Worm (Caenorhabditis elegans) whole organism, early embryonic: ENCODE results near the gene fbxb-34.
"Not testable (repeated sequence)": the region's sequence is repeated elsewhere in the genome, so short reads cannot be mapped to it uniquely, and the experiment has no call there.

Experiments used
- B0310.2 ChIP-seq: sonication (generic microtip); optimal IDR thresholded peaks from 2 replicates; lab custom pipeline; 2016; ENCODE audit warnings: mild to moderate bottlenecking, missing genetic modification characterization, missing compliant biosample characterization
- F13C5.2 ChIP-seq: sonication (generic microtip); optimal IDR thresholded peaks from 2 replicates; lab custom pipeline; 2017; ENCODE audit warnings: mild to moderate bottlenecking, missing genetic modification characterization, inconsistent platforms, missing compliant biosample characterization
- aly-1 ChIP-seq: sonication (generic microtip); optimal IDR thresholded peaks from 2 replicates; lab custom pipeline; 2016; ENCODE audit warnings: missing genetic modification characterization, missing compliant biosample characterization
- ama-1 ChIP-seq: fragments of 150-350 bp; optimal IDR thresholded peaks from 2 replicates; lab custom pipeline; 2014
- ceh-13 ChIP-seq: fragments of 200-800 bp; sonication (Bioruptor generic); optimal IDR thresholded peaks from 2 replicates; lab custom pipeline; 2018; ENCODE audit warnings: mild to moderate bottlenecking, missing genetic modification characterization, missing compliant biosample characterization
- ceh-36 ChIP-seq: sonication (generic microtip); optimal IDR thresholded peaks from 2 replicates; lab custom pipeline; 2016; ENCODE audit warnings: missing genetic modification characterization, inconsistent platforms, missing compliant biosample characterization
- ets-7 ChIP-seq: sonication (generic microtip); optimal IDR thresholded peaks from 2 replicates; lab custom pipeline; 2016; ENCODE audit warnings: missing genotype, missing genetic modification characterization, missing compliant biosample characterization
- flt-1 ChIP-seq: fragments of 200-800 bp; sonication (Bioruptor generic); IDR thresholded peaks from 2 replicates; pipeline ENCODE4 v1.3.6; 2022; ENCODE audit warnings: missing genetic modification characterization, missing compliant biosample characterization
- hmbx-1 ChIP-seq: sonication (generic microtip); optimal IDR thresholded peaks from 2 replicates; lab custom pipeline; 2016; ENCODE audit warnings: mild to moderate bottlenecking, missing genetic modification characterization, missing compliant biosample characterization
- hmg-4 ChIP-seq: fragments of 200-800 bp; sonication (Bioruptor generic); optimal IDR thresholded peaks from 2 replicates; lab custom pipeline; 2018; ENCODE audit warnings: mild to moderate bottlenecking, missing genetic modification characterization, missing compliant biosample characterization
- hnd-1 ChIP-seq: sonication (generic microtip); optimal IDR thresholded peaks from 2 replicates; lab custom pipeline; 2016; ENCODE audit warnings: missing genetic modification characterization, missing compliant biosample characterization
- pes-1 ChIP-seq: fragments of 200-800 bp; sonication (Bioruptor generic); IDR thresholded peaks from 2 replicates; pipeline ENCODE4 v1.3.6; 2022; ENCODE audit warnings: missing genetic modification reagents, missing genetic modification characterization, missing compliant biosample characterization
- scrt-1 ChIP-seq: fragments of 200-800 bp; sonication (Bioruptor generic); IDR thresholded peaks from 2 replicates; pipeline ENCODE4 v1.3.6; 2022; ENCODE audit warnings: missing genetic modification characterization, missing compliant biosample characterization
- sea-1 ChIP-seq: fragments of 200-800 bp; sonication (Bioruptor generic); conservative IDR thresholded peaks from 2 replicates; pipeline ENCODE4 v1.3.6; 2022; ENCODE audit warnings: missing genetic modification characterization, missing compliant biosample characterization
- tbx-11 ChIP-seq: fragments of 200-800 bp; sonication (Bioruptor generic); IDR thresholded peaks from 2 replicates; pipeline ENCODE4 v1.3.6; 2022; ENCODE audit warnings: missing genetic modification characterization, missing compliant biosample characterization
- tbx-37 ChIP-seq: fragments of 200-800 bp; sonication (Bioruptor generic); conservative IDR thresholded peaks from 2 replicates; pipeline ENCODE4 v1.3.6; 2022; ENCODE audit warnings: missing genetic modification reagents, missing genetic modification characterization, missing compliant biosample characterization
- tra-4 ChIP-seq: sonication (generic microtip); optimal IDR thresholded peaks from 2 replicates; lab custom pipeline; 2017; ENCODE audit warnings: missing genetic modification characterization, missing compliant biosample characterization

The fbxb-34 gene

DNA sequence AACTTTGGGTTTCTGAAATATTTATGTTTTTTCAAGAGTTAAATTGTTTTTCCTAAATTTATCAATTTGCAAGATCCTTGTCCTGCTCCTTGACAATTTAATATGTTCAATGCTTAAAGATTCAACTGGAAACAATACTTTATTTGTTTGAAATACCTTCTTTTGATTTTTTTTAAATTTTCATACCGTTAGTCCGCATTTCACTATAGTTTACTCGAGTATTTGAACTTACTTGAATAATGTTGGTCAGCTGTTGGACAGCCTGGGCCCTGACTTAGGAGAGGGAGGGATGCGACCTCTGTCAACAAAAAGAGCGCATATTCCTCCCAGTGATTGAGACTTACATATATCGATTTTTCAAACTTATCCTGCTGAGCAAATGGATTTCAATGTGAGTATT lies 18.4 kb downstream of the fbxb-34 start, which contains the start of gene W04H10.5:
Gene W04H10.5 (plus strand): TSS at position 301 of the 400 bp plus-strand sequence.
- TF ChIP-seq sea-1 (GFP tag; lab: Robert Waterston, UW), result no peak
- no peak for TF ChIP-seq scrt-1 (GFP tag; lab: Robert Waterston, UW)
- TF ChIP-seq tra-4, result no peak
- no peak for TF ChIP-seq F13C5.2 (tag; lab: Kevin White, UChicago)
- no peak for TF ChIP-seq hmg-4 (GFP tag; lab: Kevin White, UChicago)
- TF ChIP-seq flt-1 (GFP tag; lab: Robert Waterston, UW), result no peak

ce11 chrII:608341-608740 lies 20.7 kb downstream of the fbxb-34 start, which contains the start of gene W04H10.6:
Gene W04H10.6 (minus strand): TSS chrII:608441.
- peak; percentile 1 for TF ChIP-seq hmg-4 (GFP tag; lab: Kevin White, UChicago)
- no peak for TF ChIP-seq aly-1 (tag; lab: Kevin White, UChicago)

- TF ChIP-seq scrt-1 (GFP tag; lab: Robert Waterston, UW), result no peak
- TF ChIP-seq tbx-11, result no peak
- TF ChIP-seq hmg-4 (GFP tag; lab: Kevin White, UChicago), result no peak
- TF ChIP-seq sea-1 (GFP tag; lab: Robert Waterston, UW), result no peak
Observed at ce11 chrII:608757-609156, 21.1 kb downstream of the fbxb-34 start, which contains the start of gene W04H10.1. Gene W04H10.1 (plus strand): TSS chrII:609057.

- TF ChIP-seq F13C5.2 (tag; lab: Kevin White, UChicago); B0310.2 (tag; lab: Kevin White, UChicago); hmg-4 (GFP tag; lab: Kevin White, UChicago): not testable (repeated sequence)
Observed at ce11 chrII:612361-612760, 24.7 kb downstream of the fbxb-34 start, which contains the start of gene clec-118. Gene clec-118 (minus strand): TSS chrII:612461.

ce11 chrII:614701-615100 lies 27.1 kb downstream of the fbxb-34 start:
- TF ChIP-seq flt-1 (GFP tag; lab: Robert Waterston, UW), result no peak
- no peak for TF ChIP-seq tra-4
- TF ChIP-seq B0310.2 (tag; lab: Kevin White, UChicago), result no peak
- no peak for TF ChIP-seq hnd-1 (tag; lab: Kevin White, UChicago)
- TF ChIP-seq ceh-13 (GFP tag; lab: Kevin White, UChicago), result no peak
- no peak for TF ChIP-seq tbx-37 (GFP tag; lab: Robert Waterston, UW)
- no peak for TF ChIP-seq tbx-11
- no peak for TF ChIP-seq ceh-36 (tag; lab: Kevin White, UChicago)
- TF ChIP-seq scrt-1 (GFP tag; lab: Robert Waterston, UW), result no peak

DNA sequence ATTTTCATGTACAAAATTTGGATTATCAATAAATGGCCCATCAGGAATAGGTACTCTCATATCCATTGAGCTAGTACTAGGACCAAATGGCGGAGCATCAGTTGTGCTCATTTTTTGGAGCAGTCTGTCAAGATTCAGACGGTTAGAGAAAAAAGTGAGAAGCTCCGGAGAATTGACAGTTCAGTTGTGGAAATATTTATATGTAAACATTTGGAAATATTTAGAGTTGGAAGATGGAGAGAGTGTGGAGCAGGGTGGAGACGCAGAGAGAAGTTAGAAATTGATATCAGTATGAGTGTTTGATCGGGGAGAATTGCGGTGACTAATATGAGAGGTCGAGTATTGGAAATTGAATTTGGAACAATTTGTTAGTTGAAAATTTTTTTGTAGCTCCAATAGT lies 33.5 kb downstream of the fbxb-34 start:
- TF ChIP-seq flt-1 (GFP tag; lab: Robert Waterston, UW) (no peak), hmg-4 (GFP tag; lab: Kevin White, UChicago) (no peak), tbx-11 (no peak), ceh-36 (tag; lab: Kevin White, UChicago) (no peak), hnd-1 (tag; lab: Kevin White, UChicago) (no peak), sea-1 (GFP tag; lab: Robert Waterston, UW) (no peak), tra-4 (no peak), ets-7 (tag; lab: Kevin White, UChicago) (no peak), F13C5.2 (tag; lab: Kevin White, UChicago) (no peak), hmbx-1 (tag; lab: Kevin White, UChicago) (no peak), aly-1 (tag; lab: Kevin White, UChicago) (no peak), ama-1 (lab: Kevin White, UChicago) (no peak), pes-1 (GFP tag; lab: Robert Waterston, UW) (no peak), ceh-13 (GFP tag; lab: Kevin White, UChicago) (no peak), tbx-37 (GFP tag; lab: Robert Waterston, UW) (no peak), scrt-1 (GFP tag; lab: Robert Waterston, UW) (no peak), B0310.2 (tag; lab: Kevin White, UChicago) (no peak)

DNA sequence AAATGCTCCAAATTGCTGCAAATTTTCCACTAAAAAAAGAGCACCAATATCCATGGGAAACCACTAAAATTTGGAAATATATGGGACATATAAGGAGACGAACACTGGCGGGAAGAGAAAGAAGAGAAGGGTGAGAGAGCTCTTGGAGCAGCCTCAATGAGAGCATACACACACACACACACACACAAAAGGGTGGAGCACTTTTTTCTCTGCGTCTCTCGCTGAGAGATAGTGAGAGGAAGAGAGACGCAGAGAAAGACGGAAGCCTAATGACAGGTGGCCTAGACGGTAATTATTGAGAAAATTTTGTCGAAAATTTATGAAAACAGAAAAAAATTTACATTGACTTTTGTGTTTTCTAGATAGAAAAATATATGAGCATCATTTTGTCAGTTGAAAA lies 34.8 kb downstream of the fbxb-34 start:
- no peak for TF ChIP-seq F13C5.2 (tag; lab: Kevin White, UChicago)
- no peak for TF ChIP-seq scrt-1 (GFP tag; lab: Robert Waterston, UW)
- TF ChIP-seq pes-1 (GFP tag; lab: Robert Waterston, UW), result no peak
- no peak for TF ChIP-seq ceh-36 (tag; lab: Kevin White, UChicago)
- TF ChIP-seq tbx-37 (GFP tag; lab: Robert Waterston, UW), result no peak
- TF ChIP-seq ets-7 (tag; lab: Kevin White, UChicago), result no peak
- TF ChIP-seq flt-1 (GFP tag; lab: Robert Waterston, UW), result no peak
- no peak for TF ChIP-seq sea-1 (GFP tag; lab: Robert Waterston, UW)
- no peak for TF ChIP-seq B0310.2 (tag; lab: Kevin White, UChicago)
- TF ChIP-seq hmbx-1 (tag; lab: Kevin White, UChicago), result no peak
- TF ChIP-seq ama-1 (lab: Kevin White, UChicago), result no peak
- no peak for TF ChIP-seq ceh-13 (GFP tag; lab: Kevin White, UChicago)
- no peak for TF ChIP-seq hnd-1 (tag; lab: Kevin White, UChicago)

DNA sequence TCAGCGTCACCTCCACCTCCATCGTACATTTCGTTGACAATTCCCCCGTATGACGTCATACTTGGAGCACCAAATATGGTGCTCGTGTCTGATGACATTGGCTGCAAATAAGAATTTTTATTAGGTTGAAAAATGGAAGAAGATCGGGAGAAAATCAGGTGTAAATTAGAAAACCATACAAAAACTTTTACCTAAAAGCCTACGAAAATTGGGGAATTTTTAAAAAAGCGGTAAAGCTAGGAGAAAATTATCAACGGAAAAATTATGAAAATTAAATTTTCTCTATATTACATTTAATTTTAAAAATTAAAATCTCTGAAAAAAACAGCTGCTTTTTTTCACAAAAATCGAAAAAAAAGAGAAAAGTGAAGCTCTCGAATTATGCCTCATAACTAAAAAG lies 36.8 kb downstream of the fbxb-34 start, which contains the start of gene T04B8.5:
Gene T04B8.5 (minus strand): TSS at position 101 of the 400 bp plus-strand sequence.
- no peak for TF ChIP-seq ets-7 (tag; lab: Kevin White, UChicago)
- TF ChIP-seq aly-1 (tag; lab: Kevin White, UChicago), result no peak
- no peak for TF ChIP-seq flt-1 (GFP tag; lab: Robert Waterston, UW)
- no peak for TF ChIP-seq hnd-1 (tag; lab: Kevin White, UChicago)
- TF ChIP-seq F13C5.2 (tag; lab: Kevin White, UChicago), result no peak
- TF ChIP-seq tbx-11, result no peak
- TF ChIP-seq pes-1 (GFP tag; lab: Robert Waterston, UW), result no peak
- TF ChIP-seq scrt-1 (GFP tag; lab: Robert Waterston, UW), result no peak
- TF ChIP-seq tra-4, result no peak
- TF ChIP-seq ceh-13 (GFP tag; lab: Kevin White, UChicago), result no peak
- no peak for TF ChIP-seq ama-1 (lab: Kevin White, UChicago)
- no peak for TF ChIP-seq hmg-4 (GFP tag; lab: Kevin White, UChicago)
- TF ChIP-seq sea-1 (GFP tag; lab: Robert Waterston, UW), result no peak
- TF ChIP-seq B0310.2 (tag; lab: Kevin White, UChicago), result no peak
- TF ChIP-seq ceh-36 (tag; lab: Kevin White, UChicago), result no peak
